Worm (Caenorhabditis elegans) whole organism, young adult: Measurements from ENCODE around the gene pals-31.

Experiments
- C06A6.2 ChIP-seq: fragments of 200-800 bp; sonication (Bioruptor generic); conservative IDR thresholded peaks from 2 replicates; pipeline ENCODE4 v1.3.6; 2022; ENCODE audit warnings: missing genetic modification characterization, missing compliant biosample characterization
- chd-7 ChIP-seq: sonication (generic microtip); optimal IDR thresholded peaks from 2 replicates; lab custom pipeline; 2016; ENCODE audit warnings: mild to moderate bottlenecking, missing genetic modification characterization, moderate library complexity, missing compliant biosample characterization
- hrde-1 ChIP-seq: sonication (generic microtip); optimal IDR thresholded peaks from 2 replicates; lab custom pipeline; 2016; ENCODE audit warnings: missing genetic modification characterization, mild to moderate bottlenecking, missing compliant biosample characterization, moderate library complexity, missing genotype, missing genetic modification reagents, borderline replicate concordance
- ztf-26 ChIP-seq: sonication (generic microtip); optimal IDR thresholded peaks from 2 replicates; lab custom pipeline; 2017; ENCODE audit warnings: missing genetic modification characterization, missing compliant biosample characterization

DNA sequence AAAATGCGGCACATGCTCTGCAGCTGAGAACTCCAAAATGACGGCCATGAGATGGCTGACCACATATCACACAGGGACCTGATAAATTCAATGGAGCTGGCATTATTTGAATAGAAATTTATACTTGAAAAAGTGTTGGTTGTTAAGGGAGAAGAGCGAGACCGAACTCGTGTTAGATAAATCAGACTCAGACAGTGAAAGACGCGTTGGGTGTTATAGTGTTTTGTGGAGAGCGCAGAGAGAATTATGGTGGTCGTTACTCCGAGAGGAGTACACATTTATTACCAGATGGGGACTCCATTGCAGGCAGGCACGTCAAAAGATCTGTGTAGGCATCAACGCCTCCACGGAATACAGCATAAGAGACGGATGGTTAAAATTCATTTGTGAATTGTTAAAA, 6.4 kb downstream of the pals-31 start, which contains the start of gene nhr-190:
- TF ChIP-seq C06A6.2: no peak
- no peak for TF ChIP-seq ztf-26 (tag; lab: Kevin White, UChicago)
- TF ChIP-seq hrde-1 (tag; lab: Kevin White, UChicago): no peak
- no peak for TF ChIP-seq chd-7 (tag; lab: Kevin White, UChicago)
